Worm (Caenorhabditis elegans) whole organism, young adult: ENCODE results near the gene M01B2.12.
A peak's percentile ranks its signal among the peaks of the same experiment; 100 is the strongest.

Experiments
- B0019.2 ChIP-seq: fragments of 200-800 bp; sonication (Bioruptor generic); conservative IDR thresholded peaks from 2 replicates; pipeline ENCODE4 v1.3.6; 2022; ENCODE audit warnings: missing genetic modification reagents, missing genetic modification characterization, missing compliant biosample characterization
- C06A6.2 ChIP-seq: fragments of 200-800 bp; sonication (Bioruptor generic); conservative IDR thresholded peaks from 2 replicates; pipeline ENCODE4 v1.3.6; 2022; ENCODE audit warnings: missing genetic modification characterization, missing compliant biosample characterization
- D2030.7 ChIP-seq: fragments of 200-800 bp; sonication (Bioruptor generic); IDR thresholded peaks from 2 replicates; pipeline ENCODE4 v1.3.6; 2022; ENCODE audit warnings: missing genetic modification reagents, missing genetic modification characterization, missing compliant biosample characterization
- F49E8.2 ChIP-seq: sonication (generic microtip); optimal IDR thresholded peaks from 3 replicates; lab custom pipeline; 2017; ENCODE audit warnings: missing genetic modification characterization, mild to moderate bottlenecking, missing compliant biosample characterization, antibody characterized with exemption, moderate library complexity; ENCODE audit not compliant: insufficient read depth
- F57A8.1 ChIP-seq: fragments of 200-800 bp; sonication (Bioruptor generic); optimal IDR thresholded peaks from 2 replicates; lab custom pipeline; 2018; ENCODE audit warnings: mild to moderate bottlenecking, missing genetic modification characterization, moderate library complexity, missing compliant biosample characterization
- K11D2.4 ChIP-seq: fragments of 200-800 bp; sonication (Bioruptor generic); IDR thresholded peaks from 2 replicates; pipeline ENCODE4 v1.3.6; 2022; ENCODE audit warnings: missing genetic modification reagents, missing genetic modification characterization, missing compliant biosample characterization
- T07F8.4 ChIP-seq: sonication (generic microtip); optimal IDR thresholded peaks from 2 replicates; lab custom pipeline; 2016; ENCODE audit warnings: mild to moderate bottlenecking, missing genetic modification characterization, moderate library complexity, missing compliant biosample characterization
- T26A5.8 ChIP-seq: sonication (generic microtip); optimal IDR thresholded peaks from 2 replicates; lab custom pipeline; 2016; ENCODE audit warnings: missing genetic modification characterization, missing compliant biosample characterization
- Y67H2A.10 ChIP-seq: fragments of 200-800 bp; sonication (Bioruptor generic); conservative IDR thresholded peaks from 2 replicates; pipeline ENCODE4 v1.3.6; 2022; ENCODE audit warnings: missing genetic modification reagents, missing genetic modification characterization, missing compliant biosample characterization
- ZK185.1 ChIP-seq: sonication (generic microtip); optimal IDR thresholded peaks from 2 replicates; lab custom pipeline; 2016; ENCODE audit warnings: mild to moderate bottlenecking, missing genetic modification characterization, missing compliant biosample characterization; ENCODE audit not compliant: poor library complexity, severe bottlenecking
- ama-1 ChIP-seq, 3 experiments: fragments of 150-350 bp in 1 of 3; sonication (generic microtip) in 2 of 3; optimal IDR thresholded peaks; 2 replicates each; lab custom pipeline; 2014 to 2018; ENCODE audit warnings: missing biosample characterization in 2 of 3, missing genetic modification characterization in 2 of 3, missing genetic modification reagents in 2 of 3
- atf-7 ChIP-seq: sonication (generic microtip); optimal IDR thresholded peaks from 2 replicates; lab custom pipeline; 2017; ENCODE audit warnings: mild to moderate bottlenecking, missing genetic modification characterization, missing compliant biosample characterization
- attf-5 ChIP-seq: fragments of 200-800 bp; sonication (Bioruptor generic); optimal IDR thresholded peaks from 2 replicates; lab custom pipeline; 2018; ENCODE audit warnings: mild to moderate bottlenecking, missing genetic modification characterization, missing compliant biosample characterization
- bed-1 ChIP-seq: fragments of 200-800 bp; sonication (Bioruptor generic); IDR thresholded peaks from 2 replicates; pipeline ENCODE4 v1.3.6; 2022; ENCODE audit warnings: missing genetic modification reagents, missing genetic modification characterization, missing compliant biosample characterization
- ccch-3 ChIP-seq: fragments of 200-800 bp; sonication (Bioruptor generic); optimal IDR thresholded peaks from 2 replicates; lab custom pipeline; 2018; ENCODE audit warnings: mild to moderate bottlenecking, missing genetic modification characterization, missing compliant biosample characterization
- die-1 ChIP-seq: sonication (generic microtip); optimal IDR thresholded peaks from 2 replicates; lab custom pipeline; 2016; ENCODE audit warnings: missing genotype, mild to moderate bottlenecking, missing genetic modification characterization, missing compliant biosample characterization
- egl-18 ChIP-seq: fragments of 200-800 bp; sonication (Bioruptor generic); IDR thresholded peaks from 2 replicates; pipeline ENCODE4 v1.3.6; 2022; ENCODE audit warnings: missing genetic modification reagents, missing genetic modification characterization, missing compliant biosample characterization
- egl-44 ChIP-seq: fragments of 200-800 bp; sonication (Bioruptor generic); IDR thresholded peaks from 2 replicates; pipeline ENCODE4 v1.3.6; 2022; ENCODE audit warnings: missing genetic modification reagents, missing genetic modification characterization, missing compliant biosample characterization
- ekl-4 ChIP-seq: fragments of 200-800 bp; sonication (Bioruptor generic); IDR thresholded peaks from 2 replicates; pipeline ENCODE4 v1.3.6; 2022; ENCODE audit warnings: missing genetic modification reagents, missing genetic modification characterization, missing compliant biosample characterization
- ets-4 ChIP-seq: fragments of 200-800 bp; sonication (Bioruptor generic); optimal IDR thresholded peaks from 2 replicates; lab custom pipeline; 2018; ENCODE audit warnings: mild to moderate bottlenecking, missing genetic modification characterization, missing compliant biosample characterization
- gei-17 ChIP-seq: fragments of 200-800 bp; sonication (Bioruptor generic); optimal IDR thresholded peaks from 2 replicates; lab custom pipeline; 2018; ENCODE audit warnings: mild to moderate bottlenecking, missing genetic modification characterization, missing compliant biosample characterization
- hsf-1 ChIP-seq: fragments of 200-800 bp; sonication (Bioruptor generic); IDR thresholded peaks from 2 replicates; pipeline ENCODE4 v1.3.6; 2022; ENCODE audit warnings: missing genetic modification reagents, missing genetic modification characterization, missing compliant biosample characterization
- lin-35 ChIP-seq, 3 experiments: fragments of 150-350 bp in 2 of 3; sonication (generic microtip) in 1 of 3; optimal IDR thresholded peaks; 2 replicates each; lab custom pipeline; 2014 to 2018; ENCODE audit warnings: missing biosample characterization in 3 of 3, missing genetic modification characterization in 3 of 3, missing genetic modification reagents in 3 of 3
- lin-54 ChIP-seq: fragments of 200-800 bp; sonication (Bioruptor generic); optimal IDR thresholded peaks from 2 replicates; lab custom pipeline; 2018; ENCODE audit warnings: mild to moderate bottlenecking, missing genetic modification characterization, missing compliant biosample characterization
- lir-1 ChIP-seq: fragments of 200-800 bp; sonication (Bioruptor generic); conservative IDR thresholded peaks from 2 replicates; pipeline ENCODE4 v1.3.6; 2022; ENCODE audit warnings: missing genetic modification reagents, missing genetic modification characterization, missing compliant biosample characterization
- lsy-27 ChIP-seq: sonication (generic microtip); optimal IDR thresholded peaks from 2 replicates; lab custom pipeline; 2017; ENCODE audit warnings: missing genetic modification characterization, mild to moderate bottlenecking, missing compliant biosample characterization, antibody characterized with exemption, missing genotype, borderline replicate concordance; ENCODE audit not compliant: insufficient read depth
- madf-10 ChIP-seq: sonication (generic microtip); optimal IDR thresholded peaks from 2 replicates; lab custom pipeline; 2016; ENCODE audit warnings: mild to moderate bottlenecking, missing genetic modification characterization, missing compliant biosample characterization
- madf-3 ChIP-seq: fragments of 200-800 bp; sonication (Bioruptor generic); IDR thresholded peaks from 2 replicates; pipeline ENCODE4 v1.3.6; 2022; ENCODE audit warnings: missing genetic modification reagents, missing genetic modification characterization, missing compliant biosample characterization
- nhr-80 ChIP-seq: sonication (generic microtip); optimal IDR thresholded peaks from 2 replicates; lab custom pipeline; 2016; ENCODE audit warnings: missing genetic modification characterization, missing compliant biosample characterization
- pha-4 ChIP-seq: fragments of 150-350 bp; sonication (generic microtip); optimal IDR thresholded peaks from 2 replicates; lab custom pipeline; 2014; ENCODE audit warnings: missing biosample characterization, missing genetic modification reagents, missing genetic modification characterization
- sea-2 ChIP-seq: fragments of 200-800 bp; sonication (Bioruptor generic); IDR thresholded peaks from 2 replicates; pipeline ENCODE4 v1.3.6; 2022; ENCODE audit warnings: missing genetic modification characterization, missing compliant biosample characterization
- snpc-1.3 ChIP-seq: sonication (generic microtip); optimal IDR thresholded peaks from 2 replicates; lab custom pipeline; 2017; ENCODE audit warnings: missing genetic modification characterization, mild to moderate bottlenecking, missing compliant biosample characterization, antibody characterized with exemption, moderate library complexity, missing genotype, missing genetic modification reagents; ENCODE audit not compliant: insufficient read depth
- unc-62 ChIP-seq: fragments of 150-350 bp; optimal IDR thresholded peaks from 2 replicates; lab custom pipeline; 2014; ENCODE audit warnings: missing biosample characterization, missing genetic modification reagents, missing genetic modification characterization
- ztf-22 ChIP-seq: fragments of 200-800 bp; sonication (Bioruptor generic); optimal IDR thresholded peaks from 2 replicates; lab custom pipeline; 2018; ENCODE audit warnings: mild to moderate bottlenecking, missing genetic modification characterization, moderate library complexity, missing compliant biosample characterization
- ztf-25 ChIP-seq: fragments of 200-800 bp; sonication (Bioruptor generic); IDR thresholded peaks from 2 replicates; pipeline ENCODE4 v1.3.6; 2022; ENCODE audit warnings: missing genetic modification reagents, missing genetic modification characterization, missing compliant biosample characterization

Gene M01B2.12

DNA sequence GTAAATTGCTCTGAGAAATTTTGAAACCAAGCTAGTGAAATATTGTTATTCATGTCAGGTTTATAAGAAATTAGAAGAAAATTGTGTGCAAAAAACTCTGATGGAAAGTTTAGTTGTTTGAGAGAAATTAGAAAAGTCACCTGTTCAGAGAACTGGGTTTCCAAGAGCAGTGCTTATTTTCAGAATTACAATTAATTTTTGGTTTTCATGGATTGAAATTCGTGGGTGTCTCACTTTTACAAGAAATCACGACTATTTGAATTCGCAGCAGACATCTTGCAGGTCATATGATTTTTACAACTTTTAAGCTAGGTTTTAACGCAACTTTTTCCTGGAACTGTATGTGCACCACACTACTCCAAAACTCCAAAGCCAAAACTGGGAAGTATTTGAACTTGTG, 45.0 kb upstream of the M01B2.12 start, which contains the start of gene srz-10:
srz-10 (minus strand) TSS at position 88 of the 400 bp plus-strand sequence.
- no peak for TF ChIP-seq lir-1 (GFP tag; lab: Robert Waterston, UW)
- no peak for TF ChIP-seq snpc-1.3 (tag; lab: Kevin White, UChicago)
- no peak for TF ChIP-seq K11D2.4 (GFP tag; lab: Robert Waterston, UW)
- TF ChIP-seq hsf-1: no peak
- TF ChIP-seq egl-18 (GFP tag; lab: Robert Waterston, UW): no peak

DNA sequence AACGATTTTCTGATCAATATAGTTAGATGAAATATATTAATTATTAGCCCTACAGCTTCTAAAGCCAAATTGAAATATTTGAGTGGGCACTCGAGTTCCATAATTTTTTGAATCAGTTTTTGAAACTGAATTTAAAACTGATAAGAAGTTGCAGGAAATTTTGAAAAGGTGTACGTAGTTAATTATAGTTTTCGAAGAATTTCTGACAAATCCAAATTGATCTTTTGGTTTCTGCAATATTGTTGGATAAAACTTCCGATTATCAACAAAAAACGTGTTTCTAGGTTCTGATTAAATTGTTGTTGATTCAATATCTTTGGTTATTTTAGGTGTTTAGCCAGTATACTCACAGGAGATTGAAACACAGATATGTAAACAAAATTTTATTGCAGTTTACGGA, 42.7 kb upstream of the M01B2.12 start, which contains the start of gene T26H8.4:
T26H8.4 (minus strand) TSS at position 101 of the 400 bp plus-strand sequence.
- TF ChIP-seq bed-1 (GFP tag; lab: Robert Waterston, UW): no peak

DNA sequence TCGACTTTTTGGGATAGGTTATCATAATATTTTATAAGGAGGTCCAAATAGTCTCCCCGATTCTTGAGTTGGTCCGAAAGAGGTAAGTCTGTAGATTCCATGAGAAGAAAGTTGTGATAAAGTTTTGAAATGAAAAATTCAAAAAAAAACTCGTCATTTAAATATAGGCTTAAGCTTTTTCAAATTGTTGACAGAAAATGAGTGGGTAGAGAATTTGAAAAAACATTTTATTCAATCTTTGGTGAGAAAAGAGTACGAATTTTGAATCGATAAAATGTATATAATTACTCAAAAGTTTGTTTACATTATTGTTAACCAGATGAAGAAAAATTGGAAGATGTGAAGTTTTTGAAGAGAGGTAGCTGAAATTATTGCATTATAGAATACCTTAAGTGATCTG, 41.5 kb upstream of the M01B2.12 start, which contains the start of gene T26H8.5:
T26H8.5 (minus strand) TSS at position 101 of the 400 bp plus-strand sequence.
- TF ChIP-seq D2030.7 (no peak), ztf-22 (GFP tag; lab: Kevin White, UChicago) (no peak)

DNA sequence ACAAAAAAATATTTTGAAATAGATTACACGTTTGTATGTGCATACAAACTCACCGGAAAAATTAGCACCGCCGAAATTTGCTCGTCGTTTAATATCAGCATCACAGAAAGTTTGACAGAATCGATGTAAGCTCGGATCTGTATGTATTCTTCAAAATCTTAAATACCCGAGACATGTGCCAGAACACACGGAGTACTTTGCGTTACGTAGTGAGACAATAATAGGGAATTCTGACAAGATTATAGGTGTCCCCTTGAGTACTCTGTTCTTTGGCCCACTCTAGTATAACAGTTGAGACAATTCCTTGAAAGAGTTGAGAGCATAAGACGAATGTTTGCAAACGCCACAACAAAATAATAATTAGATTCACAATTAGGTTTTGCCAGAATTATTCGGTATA, 39.6 kb upstream of the M01B2.12 start, which contains the start of gene srx-48:
srx-48 (minus strand) TSS at position 101 of the 400 bp plus-strand sequence.
- TF ChIP-seq gei-17: no peak
- TF ChIP-seq ekl-4 (GFP tag; lab: Robert Waterston, UW): no peak
- no peak for TF ChIP-seq lin-54
- no peak for TF ChIP-seq atf-7 (tag; lab: Kevin White, UChicago)

DNA sequence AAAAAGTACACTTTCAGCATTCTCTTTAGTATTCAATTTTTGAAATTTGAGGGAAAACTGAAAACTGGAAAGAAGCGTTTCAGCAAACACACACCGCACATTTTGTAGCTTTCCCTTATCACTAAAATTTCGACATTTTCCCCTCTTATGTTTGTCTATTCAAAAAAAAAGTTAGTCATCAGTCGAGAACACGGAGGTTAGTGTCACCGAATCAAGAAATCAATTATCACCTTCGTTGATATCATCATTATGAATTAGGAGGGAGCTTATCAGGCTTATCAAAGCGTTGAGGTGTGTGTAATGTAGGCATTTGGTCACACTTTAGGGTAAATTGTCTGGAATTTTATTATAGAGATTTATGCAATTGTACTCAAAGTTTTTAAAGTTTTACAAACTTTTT, 34.6 kb upstream of the M01B2.12 start, which contains the start of gene cpr-3:
cpr-3 (minus strand) TSS at position 104 of the 400 bp plus-strand sequence.
- TF ChIP-seq unc-62 (GFP tag; lab: Kevin White, UChicago) (no peak), sea-2 (GFP tag; lab: Robert Waterston, UW) (no peak), snpc-1.3 (tag; lab: Kevin White, UChicago) (no peak), ztf-22 (GFP tag; lab: Kevin White, UChicago) (peak; percentile 88), die-1 (no peak), ama-1 (optimal IDR thresholded peaks at IDR 0.05; lab: Kevin White, UChicago) (no peak), ama-1 (GFP tag; optimal IDR thresholded peaks at IDR 0.05; lab: Kevin White, UChicago) (no peak), ztf-25 (no peak), egl-44 (GFP tag; lab: Robert Waterston, UW) (no peak), ets-4 (GFP tag; lab: Kevin White, UChicago) (peak; percentile 83), lin-35 (GFP tag; optimal IDR thresholded peaks at IDR 0.05; lab: Kevin White, UChicago) (no peak), madf-10 (peak; percentile 24), F49E8.2 (tag; lab: Kevin White, UChicago) (no peak), T26A5.8 (no peak), lsy-27 (no peak), ccch-3 (no peak), B0019.2 (GFP tag; lab: Robert Waterston, UW) (no peak), pha-4 (peak; percentile 23), nhr-80 (tag; lab: Kevin White, UChicago) (peak; percentile 97), madf-3 (no peak), ZK185.1 (tag; lab: Kevin White, UChicago) (no peak), T07F8.4 (tag; lab: Kevin White, UChicago) (no peak), attf-5 (GFP tag; lab: Kevin White, UChicago) (no peak), Y67H2A.10 (GFP tag; lab: Robert Waterston, UW) (no peak), atf-7 (tag; lab: Kevin White, UChicago) (peak; percentile 69), C06A6.2 (GFP tag; lab: Robert Waterston, UW) (no peak), F57A8.1 (GFP tag; lab: Kevin White, UChicago) (no peak)
